Fruit fly (Drosophila melanogaster) whole organism, embryonic: ENCODE data around the gene mthl1.

Experiments
- Abd-B ChIP-seq: fragments of 200-800 bp; sonication (Bioruptor generic); optimal IDR thresholded peaks from 2 replicates; lab custom pipeline; 2018; ENCODE audit warnings: missing biosample characterization, mild to moderate bottlenecking, missing genetic modification characterization, moderate library complexity
- Aef1 ChIP-seq: fragments of 200-800 bp; sonication (Bioruptor generic); IDR thresholded peaks from 3 replicates; pipeline ENCODE4 v1.3.6; 2022; ENCODE audit warnings: missing biosample characterization, missing genetic modification characterization
- CG11504 ChIP-seq: fragments of 200-800 bp; sonication (Bioruptor generic); optimal IDR thresholded peaks from 3 replicates; lab custom pipeline; 2019; ENCODE audit warnings: missing biosample characterization, mild to moderate bottlenecking, missing genetic modification characterization, moderate library complexity
- CG12659 ChIP-seq: fragments of 200-800 bp; sonication (Bioruptor generic); optimal IDR thresholded peaks from 3 replicates; lab custom pipeline; 2017; ENCODE audit warnings: mild to moderate bottlenecking, missing biosample characterization, missing genetic modification reagents, missing genetic modification characterization
- CG14710 ChIP-seq: fragments of 200-800 bp; sonication (Bioruptor generic); optimal IDR thresholded peaks from 3 replicates; lab custom pipeline; 2019; ENCODE audit warnings: missing biosample characterization, mild to moderate bottlenecking, missing genetic modification characterization, moderate library complexity
- CG16779 ChIP-seq: fragments of 200-800 bp; sonication (Bioruptor generic); IDR thresholded peaks from 2 replicates; pipeline ENCODE4 v1.3.6; 2022; ENCODE audit warnings: missing biosample characterization, missing genetic modification characterization
- CG2199 ChIP-seq: fragments of 200-800 bp; sonication (Bioruptor generic); IDR thresholded peaks from 3 replicates; pipeline ENCODE4 v1.3.6; 2022; ENCODE audit warnings: missing biosample characterization, missing genetic modification characterization
- CG3163 ChIP-seq: fragments of 200-800 bp; sonication (Bioruptor generic); optimal IDR thresholded peaks from 3 replicates; lab custom pipeline; 2016; ENCODE audit warnings: missing biosample characterization, missing genetic modification characterization
- CG32772 ChIP-seq: fragments of 200-800 bp; sonication (Bioruptor generic); IDR thresholded peaks from 2 replicates; pipeline ENCODE4 v1.3.6; 2022; ENCODE audit warnings: missing biosample characterization, missing genetic modification characterization
- CG33213 ChIP-seq: fragments of 200-800 bp; sonication (Bioruptor generic); optimal IDR thresholded peaks from 3 replicates; lab custom pipeline; 2016; ENCODE audit warnings: missing biosample characterization, missing genetic modification characterization
- CG42726 ChIP-seq: fragments of 200-800 bp; sonication (Bioruptor generic); IDR thresholded peaks from 2 replicates; pipeline ENCODE4 v1.3.6; 2022; ENCODE audit warnings: missing biosample characterization, missing genetic modification characterization; ENCODE audit not compliant: partially characterized antibody
- CG5245 ChIP-seq: fragments of 200-800 bp; sonication (Bioruptor generic); optimal IDR thresholded peaks from 3 replicates; lab custom pipeline; 2016; ENCODE audit warnings: missing biosample characterization, missing genetic modification characterization
- CG9215 ChIP-seq: fragments of 200-800 bp; sonication (Bioruptor generic); IDR thresholded peaks from 2 replicates; pipeline ENCODE4 v1.3.6; 2022; ENCODE audit warnings: missing biosample characterization, missing genetic modification characterization
- CG9609 ChIP-seq: fragments of 200-800 bp; sonication (Bioruptor generic); optimal IDR thresholded peaks from 3 replicates; lab custom pipeline; 2016; ENCODE audit warnings: missing biosample characterization, missing genetic modification characterization
- CG9797 ChIP-seq: fragments of 200-800 bp; sonication (Bioruptor generic); optimal IDR thresholded peaks from 3 replicates; lab custom pipeline; 2018; ENCODE audit warnings: missing biosample characterization, mild to moderate bottlenecking, missing genetic modification characterization
- CG9932 ChIP-seq: fragments of 200-800 bp; sonication (Bioruptor generic); IDR thresholded peaks from 2 replicates; pipeline ENCODE4 v1.3.6; 2022; ENCODE audit warnings: missing biosample characterization, missing genetic modification characterization
- CTCF ChIP-seq: fragments of 200-800 bp; sonication (Bioruptor generic); optimal IDR thresholded peaks from 2 replicates; lab custom pipeline; 2017; ENCODE audit warnings: missing biosample characterization, mild to moderate bottlenecking, missing genetic modification characterization, moderate library complexity
- CkIIα-i1 ChIP-seq: fragments of 200-800 bp; sonication (Bioruptor generic); IDR thresholded peaks from 2 replicates; pipeline ENCODE4 v1.3.6; 2022; ENCODE audit warnings: missing biosample characterization, missing genetic modification characterization
- CoRest ChIP-seq: fragments of 200-800 bp; sonication (Bioruptor generic); optimal IDR thresholded peaks from 3 replicates; lab custom pipeline; 2018; ENCODE audit warnings: missing biosample characterization, mild to moderate bottlenecking, missing genetic modification characterization, moderate library complexity
- D ChIP-seq, 2 experiments: fragments of 200-800 bp in 1 of 2; fragments of >200 bp in 1 of 2; sonication (Bioruptor generic) in 1 of 2; optimal IDR thresholded peaks; 2 replicates in 1 of 2; 3 replicates in 1 of 2; lab custom pipeline; 2017; ENCODE audit warnings: mild to moderate bottlenecking in 1 of 2, missing biosample characterization in 1 of 2, missing genetic modification characterization in 1 of 2, missing genetic modification reagents in 1 of 2
- Dref ChIP-seq: fragments of 200-800 bp; sonication (Bioruptor generic); IDR thresholded peaks from 2 replicates; pipeline ENCODE4 v1.3.6; 2022; ENCODE audit warnings: missing biosample characterization, missing genetic modification characterization
- E2f2 ChIP-seq: fragments of 200-800 bp; sonication (Bioruptor generic); IDR thresholded peaks from 2 replicates; pipeline ENCODE4 v1.3.6; 2022; ENCODE audit warnings: missing biosample characterization, missing genetic modification characterization
- Ets65A ChIP-seq: fragments of 200-800 bp; sonication (Bioruptor generic); peaks from one replicate; lab custom pipeline; 2016; ENCODE audit warnings: missing biosample characterization, missing genetic modification characterization
- HmgD ChIP-seq: fragments of 200-800 bp; sonication (Bioruptor generic); optimal IDR thresholded peaks from 3 replicates; lab custom pipeline; 2016; ENCODE audit warnings: missing biosample characterization, missing genetic modification characterization
- HmgZ ChIP-seq: fragments of 200-800 bp; sonication (Bioruptor generic); optimal IDR thresholded peaks from 2 replicates; lab custom pipeline; 2018; ENCODE audit warnings: missing biosample characterization, mild to moderate bottlenecking, missing genetic modification characterization
- Lhr ChIP-seq: fragments of 200-800 bp; sonication (Bioruptor generic); optimal IDR thresholded peaks from 3 replicates; lab custom pipeline; 2017; ENCODE audit warnings: mild to moderate bottlenecking, missing biosample characterization, missing genetic modification reagents, missing genetic modification characterization
- Med ChIP-seq: fragments of 200-800 bp; sonication (Bioruptor generic); peaks from one replicate; lab custom pipeline; 2016; ENCODE audit warnings: missing biosample characterization, missing genetic modification characterization, mild to moderate bottlenecking, inconsistent platforms, moderate library complexity
- NFAT ChIP-seq: fragments of 200-800 bp; sonication (Bioruptor generic); IDR thresholded peaks from 2 replicates; pipeline ENCODE4 v1.3.6; 2022; ENCODE audit warnings: missing biosample characterization, missing genetic modification characterization
- Opbp ChIP-seq: fragments of 200-800 bp; sonication (Bioruptor generic); IDR thresholded peaks from 3 replicates; pipeline ENCODE4 v1.3.6; 2022; ENCODE audit warnings: missing biosample characterization, missing genetic modification characterization; ENCODE audit not compliant: partially characterized antibody
- Rx ChIP-seq: fragments of 200-800 bp; sonication (Bioruptor generic); IDR thresholded peaks from 2 replicates; pipeline ENCODE4 v1.3.6; 2022; ENCODE audit warnings: missing biosample characterization, missing genetic modification characterization
- Side ChIP-seq: fragments of 200-800 bp; sonication (Bioruptor generic); optimal IDR thresholded peaks from 2 replicates; lab custom pipeline; 2016; ENCODE audit warnings: missing biosample characterization, missing genetic modification characterization
- amos ChIP-seq: fragments of 200-800 bp; sonication (Bioruptor generic); IDR thresholded peaks from 2 replicates; pipeline ENCODE4 v1.3.6; 2022; ENCODE audit warnings: missing biosample characterization, missing genetic modification characterization; ENCODE audit not compliant: partially characterized antibody
- cas ChIP-seq: fragments of 200-800 bp; sonication (Bioruptor generic); IDR thresholded peaks from 2 replicates; pipeline ENCODE4 v1.3.6; 2022; ENCODE audit warnings: missing biosample characterization, missing genetic modification characterization
- ewg ChIP-seq: fragments of 200-800 bp; sonication (Bioruptor generic); optimal IDR thresholded peaks from 3 replicates; lab custom pipeline; 2017; ENCODE audit warnings: mild to moderate bottlenecking, missing biosample characterization, missing genetic modification reagents, missing genetic modification characterization
- gfzf ChIP-seq: fragments of 200-800 bp; sonication (Bioruptor generic); optimal IDR thresholded peaks from 2 replicates; lab custom pipeline; 2016; ENCODE audit warnings: missing biosample characterization, mild to moderate bottlenecking, missing genetic modification characterization, moderate library complexity
- gsb ChIP-seq: fragments of 200-800 bp; sonication (Bioruptor generic); IDR thresholded peaks from 2 replicates; pipeline ENCODE4 v1.3.6; 2022; ENCODE audit warnings: missing biosample characterization, missing genetic modification characterization
- hbn ChIP-seq: fragments of 200-800 bp; sonication (Bioruptor generic); IDR thresholded peaks from 2 replicates; pipeline ENCODE4 v1.3.6; 2022; ENCODE audit warnings: missing biosample characterization, missing genetic modification characterization; ENCODE audit not compliant: partially characterized antibody
- mam ChIP-seq: fragments of 200-800 bp; sonication (Bioruptor generic); optimal IDR thresholded peaks from 3 replicates; lab custom pipeline; 2016; ENCODE audit warnings: missing biosample characterization, missing genetic modification characterization
- nerfin-1 ChIP-seq: fragments of 200-800 bp; sonication (Bioruptor generic); optimal IDR thresholded peaks from 3 replicates; lab custom pipeline; 2019; ENCODE audit warnings: missing biosample characterization, mild to moderate bottlenecking, missing genetic modification characterization, moderate library complexity
- nmo ChIP-seq: fragments of 200-800 bp; sonication (Bioruptor generic); optimal IDR thresholded peaks from 2 replicates; lab custom pipeline; 2018; ENCODE audit warnings: missing biosample characterization, mild to moderate bottlenecking, missing genetic modification characterization, moderate library complexity
- pan ChIP-seq, 4 experiments: fragments of >200 bp in 3 of 4; fragments of 200-800 bp in 1 of 4; sonication (Bioruptor generic) in 1 of 4; optimal IDR thresholded peaks in 3 of 4; IDR thresholded peaks in 1 of 4; 2 replicates each; pipeline versions ENCODE4 v1.3.6 to Lab custom; 2017 to 2022; ENCODE audit warnings: missing biosample characterization in 2 of 4, missing genetic modification characterization in 2 of 4, mixed read lengths in 1 of 4
- phol ChIP-seq: fragments of 200-800 bp; sonication (Bioruptor generic); optimal IDR thresholded peaks from 3 replicates; lab custom pipeline; 2018; ENCODE audit warnings: missing biosample characterization, mild to moderate bottlenecking, missing genetic modification characterization, moderate library complexity
- pzg ChIP-seq: fragments of 200-800 bp; sonication (Bioruptor generic); optimal IDR thresholded peaks from 3 replicates; lab custom pipeline; 2018; ENCODE audit warnings: missing biosample characterization, mild to moderate bottlenecking, missing genetic modification characterization, moderate library complexity
- sens ChIP-seq: fragments of 200-800 bp; sonication (Bioruptor generic); peaks from one replicate; lab custom pipeline; 2016; ENCODE audit warnings: missing biosample characterization, missing genetic modification characterization
- ssp ChIP-seq: fragments of 200-800 bp; sonication (Bioruptor generic); IDR thresholded peaks from 2 replicates; pipeline ENCODE4 v1.3.6; 2022; ENCODE audit warnings: missing biosample characterization, missing genetic modification characterization
- stwl ChIP-seq: fragments of 200-800 bp; sonication (Bioruptor generic); optimal IDR thresholded peaks from 3 replicates; lab custom pipeline; 2018; ENCODE audit warnings: missing biosample characterization, mild to moderate bottlenecking, missing genetic modification characterization, moderate library complexity
- trem ChIP-seq: fragments of 200-800 bp; optimal IDR thresholded peaks from 3 replicates; lab custom pipeline; 2019; ENCODE audit warnings: missing biosample characterization, mild to moderate bottlenecking, missing genetic modification characterization, moderate library complexity

The mthl1 gene

DNA sequence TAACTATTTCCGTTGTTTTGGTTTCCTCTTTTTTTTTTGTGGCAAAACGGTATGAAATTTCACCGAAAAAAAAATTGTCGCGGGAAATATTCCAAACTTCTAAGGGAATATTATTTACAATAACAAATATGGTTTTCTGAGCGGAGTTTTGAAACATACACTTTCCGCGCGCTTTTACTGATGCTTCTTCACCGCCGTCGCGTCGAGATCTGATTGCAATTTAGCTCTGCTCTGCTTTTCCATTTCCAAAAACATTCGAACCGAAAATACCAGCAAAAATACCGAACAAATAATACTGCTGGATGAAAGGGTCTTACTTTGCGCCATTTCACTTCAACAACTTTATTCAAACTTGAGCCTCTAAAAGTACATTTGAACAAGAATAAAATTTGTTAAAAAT lies 54.2 kb downstream of the mthl1 start, which contains the start of gene Septin4 (continued):
- TF ChIP-seq gfzf (GFP tag; lab: Kevin White, UChicago), result peak; percentile 50
- peak; percentile 36 for TF ChIP-seq pzg (GFP tag; lab: Kevin White, UChicago)
- TF ChIP-seq Ets65A (GFP tag; lab: Kevin White, UChicago), result peak; percentile 56
- peak; percentile 56 for TF ChIP-seq Med (GFP tag; lab: Kevin White, UChicago)
- TF ChIP-seq pan (optimal IDR thresholded peaks at IDR 0.05; lab: Kevin White, UChicago), result no peak
- no peak for TF ChIP-seq pan (GFP tag; optimal IDR thresholded peaks at IDR 0.05 in 1 of 2, IDR thresholded peaks at IDR 0.05 in 1 of 2)
- peak; percentile 33 for TF ChIP-seq CG9797 (GFP tag; lab: Kevin White, UChicago)
- TF ChIP-seq Aef1, result no peak
- TF ChIP-seq Dref (GFP tag; lab: Robert Waterston, UW), result 0 out of 2 replicates have a peak, but pooled peaks have one; percentile 17
- peak; percentile 19 for TF ChIP-seq sens (GFP tag; lab: Kevin White, UChicago)
- no peak for TF ChIP-seq CG5245 (GFP tag; lab: Kevin White, UChicago)
- TF ChIP-seq stwl (tag; lab: Kevin White, UChicago), result peak; percentile 14

DNA sequence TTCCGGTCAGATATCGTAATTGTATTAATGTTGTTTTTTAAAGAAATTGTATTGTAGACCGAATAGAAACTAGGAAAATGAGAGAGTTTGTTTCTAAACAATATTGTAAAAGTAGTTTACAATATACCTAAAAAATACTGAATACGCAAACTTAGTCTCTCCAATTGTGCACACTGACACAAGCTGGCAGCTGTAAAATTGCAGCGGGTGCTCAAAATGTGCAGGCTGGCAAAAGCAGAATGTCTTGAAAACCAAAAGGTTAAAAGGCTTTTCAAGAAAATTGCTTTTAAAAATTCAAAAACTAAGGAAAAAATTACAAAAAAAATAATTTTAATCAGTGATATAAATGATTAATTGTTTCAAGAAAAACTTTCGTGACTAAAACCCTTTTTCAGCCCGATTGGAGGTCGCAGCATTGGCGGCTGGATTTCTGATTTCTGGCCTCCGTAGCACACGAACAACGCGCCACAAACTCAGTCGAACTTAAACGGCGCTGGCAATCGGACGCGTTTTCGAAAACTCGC lies 55.0 kb downstream of the mthl1 start, which contains the start of gene CG4678:
CG4678 (plus strand) TSS at position 474 of the 524 bp plus-strand sequence.
- TF ChIP-seq CG14710 (tag; lab: Kevin White, UChicago) (peak; percentile 23), CG12659 (peak; percentile 36), phol (peak; percentile 19), Ets65A (GFP tag; lab: Kevin White, UChicago) (peak; percentile 93), ewg (peak; percentile 0), HmgZ (tag; lab: Kevin White, UChicago) (peak; percentile 20), amos (peak; percentile 32; the same call in 1 of the 2 replicates), Rx (no peak), CkIIα-i1 (GFP tag; lab: Robert Waterston, UW) (no peak), Side (no peak), pzg (GFP tag; lab: Kevin White, UChicago) (peak; percentile 64), Abd-B (GFP tag; lab: Kevin White, UChicago) (peak; percentile 44), nmo (GFP tag; lab: Kevin White, UChicago) (peak; percentile 20), Med (GFP tag; lab: Kevin White, UChicago) (peak; percentile 81), hbn (GFP tag; lab: Robert Waterston, UW) (no peak), CG16779 (GFP tag; lab: Robert Waterston, UW) (no peak), CG42726 (GFP tag; lab: Robert Waterston, UW) (peak; percentile 51; the same call in 1 of the 2 replicates), CG9215 (no peak), CG2199 (GFP tag; lab: Robert Waterston, UW) (peak; percentile 79; the same call in 2 of the 3 replicates), mam (GFP tag; lab: Kevin White, UChicago) (peak; percentile 1), NFAT (GFP tag; lab: Robert Waterston, UW) (no peak), CG9609 (peak; percentile 6), cas (GFP tag; lab: Robert Waterston, UW) (no peak), trem (peak; percentile 17), CoRest (tag; lab: Kevin White, UChicago) (peak; percentile 42), CG3163 (GFP tag; lab: Kevin White, UChicago) (no peak), D (optimal IDR thresholded peaks at IDR 0.05; lab: Kevin White, UChicago) (no peak), D (GFP tag; optimal IDR thresholded peaks at IDR 0.05; lab: Kevin White, UChicago) (no peak), CG9797 (GFP tag; lab: Kevin White, UChicago) (peak; percentile 22), Dref (GFP tag; lab: Robert Waterston, UW) (peak; percentile 46; the same call in 1 of the 2 replicates), Opbp (GFP tag; lab: Robert Waterston, UW) (peak; percentile 52; the same call in 2 of the 3 replicates), E2f2 (GFP tag; lab: Robert Waterston, UW) (peak; percentile 89), CG32772 (no peak), CG9932 (GFP tag; lab: Robert Waterston, UW) (0 out of 2 replicates have a peak, but pooled peaks have one; percentile 12), HmgD (peak; percentile 43), CTCF (GFP tag; lab: Kevin White, UChicago) (peak; percentile 56), Lhr (GFP tag; lab: Kevin White, UChicago) (peak; percentile 43), ssp (peak; percentile 31; the same call in 1 of the 2 replicates), gsb (GFP tag; lab: Robert Waterston, UW) (no peak), CG33213 (GFP tag; lab: Kevin White, UChicago) (peak; percentile 58), CG11504 (peak; percentile 51), nerfin-1 (tag; lab: Kevin White, UChicago) (no peak)
